Worm (Caenorhabditis elegans) whole organism, early embryonic: ENCODE results near the gene gst-23.

ENCODE experiments used
- B0310.2 ChIP-seq: sonication (generic microtip); optimal IDR thresholded peaks from 2 replicates; lab custom pipeline; 2016; ENCODE audit warnings: mild to moderate bottlenecking, missing genetic modification characterization, missing compliant biosample characterization
- F13C5.2 ChIP-seq: sonication (generic microtip); optimal IDR thresholded peaks from 2 replicates; lab custom pipeline; 2017; ENCODE audit warnings: mild to moderate bottlenecking, missing genetic modification characterization, inconsistent platforms, missing compliant biosample characterization
- aly-1 ChIP-seq: sonication (generic microtip); optimal IDR thresholded peaks from 2 replicates; lab custom pipeline; 2016; ENCODE audit warnings: missing genetic modification characterization, missing compliant biosample characterization
- ama-1 ChIP-seq: fragments of 150-350 bp; optimal IDR thresholded peaks from 2 replicates; lab custom pipeline; 2014
- ceh-13 ChIP-seq: fragments of 200-800 bp; sonication (Bioruptor generic); optimal IDR thresholded peaks from 2 replicates; lab custom pipeline; 2018; ENCODE audit warnings: mild to moderate bottlenecking, missing genetic modification characterization, missing compliant biosample characterization
- ceh-36 ChIP-seq: sonication (generic microtip); optimal IDR thresholded peaks from 2 replicates; lab custom pipeline; 2016; ENCODE audit warnings: missing genetic modification characterization, inconsistent platforms, missing compliant biosample characterization
- ets-7 ChIP-seq: sonication (generic microtip); optimal IDR thresholded peaks from 2 replicates; lab custom pipeline; 2016; ENCODE audit warnings: missing genotype, missing genetic modification characterization, missing compliant biosample characterization
- flt-1 ChIP-seq: fragments of 200-800 bp; sonication (Bioruptor generic); IDR thresholded peaks from 2 replicates; pipeline ENCODE4 v1.3.6; 2022; ENCODE audit warnings: missing genetic modification characterization, missing compliant biosample characterization
- hmbx-1 ChIP-seq: sonication (generic microtip); optimal IDR thresholded peaks from 2 replicates; lab custom pipeline; 2016; ENCODE audit warnings: mild to moderate bottlenecking, missing genetic modification characterization, missing compliant biosample characterization
- hmg-4 ChIP-seq: fragments of 200-800 bp; sonication (Bioruptor generic); optimal IDR thresholded peaks from 2 replicates; lab custom pipeline; 2018; ENCODE audit warnings: mild to moderate bottlenecking, missing genetic modification characterization, missing compliant biosample characterization
- hnd-1 ChIP-seq: sonication (generic microtip); optimal IDR thresholded peaks from 2 replicates; lab custom pipeline; 2016; ENCODE audit warnings: missing genetic modification characterization, missing compliant biosample characterization
- pes-1 ChIP-seq: fragments of 200-800 bp; sonication (Bioruptor generic); IDR thresholded peaks from 2 replicates; pipeline ENCODE4 v1.3.6; 2022; ENCODE audit warnings: missing genetic modification reagents, missing genetic modification characterization, missing compliant biosample characterization
- scrt-1 ChIP-seq: fragments of 200-800 bp; sonication (Bioruptor generic); IDR thresholded peaks from 2 replicates; pipeline ENCODE4 v1.3.6; 2022; ENCODE audit warnings: missing genetic modification characterization, missing compliant biosample characterization
- sea-1 ChIP-seq: fragments of 200-800 bp; sonication (Bioruptor generic); conservative IDR thresholded peaks from 2 replicates; pipeline ENCODE4 v1.3.6; 2022; ENCODE audit warnings: missing genetic modification characterization, missing compliant biosample characterization
- tbx-11 ChIP-seq: fragments of 200-800 bp; sonication (Bioruptor generic); IDR thresholded peaks from 2 replicates; pipeline ENCODE4 v1.3.6; 2022; ENCODE audit warnings: missing genetic modification characterization, missing compliant biosample characterization
- tbx-37 ChIP-seq: fragments of 200-800 bp; sonication (Bioruptor generic); conservative IDR thresholded peaks from 2 replicates; pipeline ENCODE4 v1.3.6; 2022; ENCODE audit warnings: missing genetic modification reagents, missing genetic modification characterization, missing compliant biosample characterization
- tra-4 ChIP-seq: sonication (generic microtip); optimal IDR thresholded peaks from 2 replicates; lab custom pipeline; 2017; ENCODE audit warnings: missing genetic modification characterization, missing compliant biosample characterization

The gst-23 gene

DNA sequence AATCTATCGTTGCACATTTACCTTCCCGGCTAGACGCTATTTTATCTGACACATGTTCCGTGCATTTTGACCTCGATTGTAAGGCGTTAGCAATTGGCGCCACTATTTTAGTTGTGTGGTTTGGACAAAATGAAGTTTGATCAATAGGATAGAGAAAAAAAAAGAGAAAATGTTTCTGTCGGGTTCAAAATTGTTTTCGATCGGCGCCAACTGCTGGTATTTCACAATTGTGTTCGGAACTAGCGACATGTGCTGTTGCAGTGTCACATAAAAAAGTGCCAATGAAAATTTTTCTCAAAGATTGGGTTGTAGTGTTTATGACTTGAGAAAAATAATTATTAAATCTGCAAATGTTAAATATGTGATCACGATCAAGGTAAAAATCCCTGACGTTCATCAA is 36.1 kb downstream of the gst-23 start:
- no peak for TF ChIP-seq flt-1 (GFP tag; lab: Robert Waterston, UW)
- TF ChIP-seq hmg-4 (GFP tag; lab: Kevin White, UChicago), result no peak
- TF ChIP-seq aly-1 (tag; lab: Kevin White, UChicago), result no peak
- no peak for TF ChIP-seq sea-1 (GFP tag; lab: Robert Waterston, UW)
- no peak for TF ChIP-seq hmbx-1 (tag; lab: Kevin White, UChicago)
- no peak for TF ChIP-seq tbx-11 (GFP tag; lab: Robert Waterston, UW)
- no peak for TF ChIP-seq ama-1
- no peak for TF ChIP-seq F13C5.2 (tag; lab: Kevin White, UChicago)
- TF ChIP-seq ceh-13 (GFP tag; lab: Kevin White, UChicago), result no peak
- no peak for TF ChIP-seq tbx-37 (GFP tag; lab: Robert Waterston, UW)
- no peak for TF ChIP-seq scrt-1 (GFP tag; lab: Robert Waterston, UW)
- TF ChIP-seq ets-7 (tag; lab: Kevin White, UChicago), result no peak
- no peak for TF ChIP-seq hnd-1 (tag; lab: Kevin White, UChicago)
- TF ChIP-seq ceh-36 (tag; lab: Kevin White, UChicago), result no peak
- no peak for TF ChIP-seq tra-4 (tag; lab: Kevin White, UChicago)
- TF ChIP-seq B0310.2 (tag; lab: Kevin White, UChicago), result no peak

- TF ChIP-seq aly-1 (tag; lab: Kevin White, UChicago) (no peak), hmg-4 (GFP tag; lab: Kevin White, UChicago) (no peak), ama-1 (no peak), sea-1 (GFP tag; lab: Robert Waterston, UW) (no peak), flt-1 (GFP tag; lab: Robert Waterston, UW) (no peak), tbx-11 (GFP tag; lab: Robert Waterston, UW) (no peak), B0310.2 (tag; lab: Kevin White, UChicago) (no peak), tra-4 (tag; lab: Kevin White, UChicago) (no peak), F13C5.2 (tag; lab: Kevin White, UChicago) (no peak), ceh-13 (GFP tag; lab: Kevin White, UChicago) (no peak)
These were observed 36.9 kb downstream of the gst-23 start, which contains the start of gene T28A11.2 for ce11 chrV:3280009-3280408. Gene T28A11.2, plus strand, starts transcription at chrV:3280379.

DNA sequence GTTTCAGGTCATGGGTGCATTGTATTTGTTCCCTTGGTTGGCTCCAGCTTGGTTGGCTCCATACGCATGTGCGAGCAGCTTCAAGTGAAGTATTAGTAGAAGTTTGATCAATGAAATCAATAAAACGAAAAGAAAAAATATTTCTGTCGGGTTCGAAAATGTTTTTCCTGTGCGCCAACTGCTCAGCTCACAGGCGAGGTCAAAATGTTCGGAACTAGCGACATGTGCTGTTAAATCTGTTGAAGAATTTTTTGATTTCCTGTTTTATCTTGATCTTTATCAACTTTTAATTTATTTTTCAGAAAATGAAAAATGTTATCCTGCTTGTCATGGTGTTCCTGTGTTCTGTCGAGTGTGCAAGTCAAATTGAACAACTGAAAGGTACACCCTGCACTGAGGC is 38.4 kb downstream of the gst-23 start, which contains the start of gene T28A11.25:
Gene T28A11.25, plus strand, starts transcription at position 301 of the 400 bp plus-strand sequence.
- TF ChIP-seq tbx-37 (GFP tag; lab: Robert Waterston, UW), result no peak
- TF ChIP-seq sea-1 (GFP tag; lab: Robert Waterston, UW), result no peak
- TF ChIP-seq ama-1, result no peak
- no peak for TF ChIP-seq tbx-11 (GFP tag; lab: Robert Waterston, UW)
- TF ChIP-seq F13C5.2 (tag; lab: Kevin White, UChicago), result no peak
- no peak for TF ChIP-seq hmg-4 (GFP tag; lab: Kevin White, UChicago)
- TF ChIP-seq ceh-36 (tag; lab: Kevin White, UChicago), result no peak
- no peak for TF ChIP-seq aly-1 (tag; lab: Kevin White, UChicago)
- no peak for TF ChIP-seq flt-1 (GFP tag; lab: Robert Waterston, UW)
- TF ChIP-seq pes-1 (GFP tag; lab: Robert Waterston, UW), result no peak
- no peak for TF ChIP-seq hnd-1 (tag; lab: Kevin White, UChicago)

ce11 chrV:3282957-3283356 is 39.9 kb downstream of the gst-23 start, which contains the start of gene str-64:
Gene str-64, plus strand, starts transcription at chrV:3283257.
- TF ChIP-seq ceh-13 (GFP tag; lab: Kevin White, UChicago) (no peak), hmbx-1 (tag; lab: Kevin White, UChicago) (no peak), hnd-1 (tag; lab: Kevin White, UChicago) (no peak), ceh-36 (tag; lab: Kevin White, UChicago) (no peak), ets-7 (tag; lab: Kevin White, UChicago) (no peak), tra-4 (tag; lab: Kevin White, UChicago) (no peak), hmg-4 (GFP tag; lab: Kevin White, UChicago) (no peak), scrt-1 (GFP tag; lab: Robert Waterston, UW) (no peak), pes-1 (GFP tag; lab: Robert Waterston, UW) (no peak), flt-1 (GFP tag; lab: Robert Waterston, UW) (no peak), aly-1 (tag; lab: Kevin White, UChicago) (no peak), sea-1 (GFP tag; lab: Robert Waterston, UW) (no peak), tbx-37 (GFP tag; lab: Robert Waterston, UW) (no peak), tbx-11 (GFP tag; lab: Robert Waterston, UW) (no peak), B0310.2 (tag; lab: Kevin White, UChicago) (no peak), ama-1 (no peak), F13C5.2 (tag; lab: Kevin White, UChicago) (no peak)

- TF ChIP-seq pes-1 (GFP tag; lab: Robert Waterston, UW), result no peak
- TF ChIP-seq tbx-11 (GFP tag; lab: Robert Waterston, UW), result no peak
- TF ChIP-seq ets-7 (tag; lab: Kevin White, UChicago), result no peak
- TF ChIP-seq hmg-4 (GFP tag; lab: Kevin White, UChicago), result no peak
- TF ChIP-seq tra-4 (tag; lab: Kevin White, UChicago), result no peak
- TF ChIP-seq F13C5.2 (tag; lab: Kevin White, UChicago), result no peak
- TF ChIP-seq ama-1, result no peak
- no peak for TF ChIP-seq aly-1 (tag; lab: Kevin White, UChicago)
- TF ChIP-seq scrt-1 (GFP tag; lab: Robert Waterston, UW), result no peak
- no peak for TF ChIP-seq ceh-13 (GFP tag; lab: Kevin White, UChicago)
- no peak for TF ChIP-seq ceh-36 (tag; lab: Kevin White, UChicago)
- TF ChIP-seq hmbx-1 (tag; lab: Kevin White, UChicago), result no peak
- no peak for TF ChIP-seq sea-1 (GFP tag; lab: Robert Waterston, UW)
- TF ChIP-seq B0310.2 (tag; lab: Kevin White, UChicago), result no peak
- no peak for TF ChIP-seq flt-1 (GFP tag; lab: Robert Waterston, UW)
- no peak for TF ChIP-seq tbx-37 (GFP tag; lab: Robert Waterston, UW)
These were observed 41.5 kb downstream of the gst-23 start, which contains the start of gene F35F10.5 for ce11 chrV:3284629-3285028. Gene F35F10.5, plus strand, starts transcription at chrV:3284929.

- TF ChIP-seq ceh-36 (tag; lab: Kevin White, UChicago), result no peak
- TF ChIP-seq tbx-11 (GFP tag; lab: Robert Waterston, UW), result no peak
- no peak for TF ChIP-seq ceh-13 (GFP tag; lab: Kevin White, UChicago)
- no peak for TF ChIP-seq tra-4 (tag; lab: Kevin White, UChicago)
- TF ChIP-seq ets-7 (tag; lab: Kevin White, UChicago), result no peak
- TF ChIP-seq ama-1, result no peak
These were observed 44.2 kb downstream of the gst-23 start, which contains the start of gene F35F10.7 for ce11 chrV:3287330-3287729. Gene F35F10.7, minus strand, starts transcription at chrV:3287430.
